Worm (Caenorhabditis elegans): Measurements from ENCODE around the gene M01F1.4.

DNA sequence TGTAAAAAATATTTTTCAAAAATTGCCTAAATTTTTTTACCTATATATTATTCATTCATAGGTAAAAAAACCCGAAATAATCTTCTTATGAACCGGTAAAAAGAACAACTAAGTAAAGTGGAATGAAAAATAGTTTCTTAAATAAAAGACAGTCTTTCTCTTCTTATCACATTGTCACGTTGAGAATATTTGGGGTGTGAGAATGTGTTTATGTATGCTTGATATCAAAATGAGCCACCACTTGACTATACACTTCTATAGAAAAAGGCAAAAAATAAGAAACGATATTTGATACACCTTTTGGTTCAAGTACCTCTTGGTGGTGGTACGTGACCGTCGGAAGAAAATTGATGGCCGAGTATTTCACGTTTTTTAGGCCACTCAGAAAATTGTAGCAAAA is 9.7 kb upstream of the M01F1.4 start, which contains the start of gene hmit-1.3:
- no peak for TF ChIP-seq T26A5.8 (tag; optimal IDR thresholded peaks at IDR 0.05)
- TF ChIP-seq Y56A3A.18 (GFP tag; IDR thresholded peaks at IDR 0.05) = no peak
